Worm (Caenorhabditis elegans) whole organism, L2 larva: ENCODE data around the gene fbxa-25.
A peak's percentile ranks its signal among the peaks of the same experiment; 100 is the strongest.

Experiments
- C34F6.9 ChIP-seq: fragments of 150-350 bp; optimal IDR thresholded peaks from 2 replicates; lab custom pipeline; 2014; ENCODE audit warnings: missing biosample characterization, missing genetic modification characterization
- R02D3.7 ChIP-seq: fragments of 150-350 bp; optimal IDR thresholded peaks from 2 replicates; lab custom pipeline; 2014; ENCODE audit warnings: missing biosample characterization, missing genetic modification characterization
- Y55F3AM.14 ChIP-seq: fragments of 200-800 bp; sonication (Bioruptor generic); optimal IDR thresholded peaks from 2 replicates; lab custom pipeline; 2018; ENCODE audit warnings: mild to moderate bottlenecking, missing genetic modification characterization, missing compliant biosample characterization
- alr-1 ChIP-seq: fragments of 150-350 bp; optimal IDR thresholded peaks from 2 replicates; lab custom pipeline; 2014; ENCODE audit warnings: missing biosample characterization, missing genetic modification characterization
- aly-2 ChIP-seq: fragments of 150-350 bp; optimal IDR thresholded peaks from 2 replicates; lab custom pipeline; 2014; ENCODE audit warnings: missing biosample characterization, missing genetic modification characterization
- ama-1 ChIP-seq: fragments of 150-350 bp; optimal IDR thresholded peaks from 2 replicates; lab custom pipeline; 2018; ENCODE audit warnings: inconsistent platforms
- blmp-1 ChIP-seq: sonication (generic microtip); optimal IDR thresholded peaks from 2 replicates; lab custom pipeline; 2017; ENCODE audit warnings: missing genetic modification characterization, mild to moderate bottlenecking, missing compliant biosample characterization, antibody characterized with exemption, moderate library complexity; ENCODE audit not compliant: insufficient read depth
- ceh-82 ChIP-seq: fragments of 150-350 bp; optimal IDR thresholded peaks from 2 replicates; lab custom pipeline; 2014; ENCODE audit warnings: missing biosample characterization, missing genetic modification characterization
- crh-2 ChIP-seq: sonication (generic microtip); optimal IDR thresholded peaks from 2 replicates; lab custom pipeline; 2017; ENCODE audit warnings: missing biosample characterization, missing genetic modification characterization
- dmd-4 ChIP-seq: sonication (generic microtip); optimal IDR thresholded peaks from 2 replicates; lab custom pipeline; 2017; ENCODE audit warnings: missing biosample characterization, missing genetic modification characterization
- egl-27 ChIP-seq: sonication (generic microtip); optimal IDR thresholded peaks from 3 replicates; lab custom pipeline; 2017; ENCODE audit warnings: missing biosample characterization, missing genetic modification reagents, missing genetic modification characterization
- elt-1 ChIP-seq: fragments of 150-350 bp; optimal IDR thresholded peaks from 2 replicates; lab custom pipeline; 2014; ENCODE audit warnings: missing biosample characterization, missing genetic modification characterization
- elt-3 ChIP-seq: sonication (generic microtip); optimal IDR thresholded peaks from 2 replicates; lab custom pipeline; 2017; ENCODE audit warnings: missing biosample characterization, missing genetic modification characterization
- fos-1 ChIP-seq: fragments of 150-350 bp; optimal IDR thresholded peaks from 2 replicates; lab custom pipeline; 2014; ENCODE audit warnings: missing biosample characterization, missing genetic modification characterization
- gmeb-1 ChIP-seq: fragments of 150-350 bp; optimal IDR thresholded peaks from 2 replicates; lab custom pipeline; 2014; ENCODE audit warnings: missing biosample characterization, missing genetic modification characterization
- lin-11 ChIP-seq: fragments of 150-350 bp; sonication (generic microtip); optimal IDR thresholded peaks from 2 replicates; lab custom pipeline; 2014; ENCODE audit warnings: missing biosample characterization, missing genetic modification characterization, inconsistent platforms, mixed read lengths
- lin-13 ChIP-seq: fragments of 150-350 bp; optimal IDR thresholded peaks from 2 replicates; lab custom pipeline; 2014; ENCODE audit warnings: missing biosample characterization, missing genetic modification reagents, missing genetic modification characterization
- lin-39 ChIP-seq: fragments of 150-350 bp; optimal IDR thresholded peaks from 2 replicates; lab custom pipeline; 2014; ENCODE audit warnings: missing biosample characterization, missing genetic modification reagents, missing genetic modification characterization
- lsy-2 ChIP-seq, 2 experiments: fragments of 150-350 bp in 1 of 2; sonication (generic microtip) in 1 of 2; optimal IDR thresholded peaks; 2 replicates each; lab custom pipeline; 2014 to 2017; ENCODE audit warnings: missing biosample characterization in 2 of 2, missing genetic modification characterization in 2 of 2
- mbf-1 ChIP-seq: sonication (generic microtip); optimal IDR thresholded peaks from 2 replicates; lab custom pipeline; 2017; ENCODE audit warnings: missing biosample characterization, missing genetic modification characterization
- mdl-1 ChIP-seq, 2 experiments: fragments of 150-350 bp in 1 of 2; sonication (generic microtip) in 1 of 2; optimal IDR thresholded peaks; 2 replicates each; lab custom pipeline; 2017; ENCODE audit warnings: missing biosample characterization in 2 of 2, missing genetic modification characterization in 2 of 2
- nhr-10 ChIP-seq: sonication (generic microtip); optimal IDR thresholded peaks from 2 replicates; lab custom pipeline; 2017; ENCODE audit warnings: missing biosample characterization, missing genetic modification characterization
- nhr-129 ChIP-seq: fragments of 150-350 bp; optimal IDR thresholded peaks from 2 replicates; lab custom pipeline; 2014; ENCODE audit warnings: missing biosample characterization, missing genetic modification characterization
- nhr-23 ChIP-seq: fragments of 150-350 bp; optimal IDR thresholded peaks from 2 replicates; lab custom pipeline; 2014; ENCODE audit warnings: missing biosample characterization, missing genetic modification reagents, missing genetic modification characterization
- nhr-25 ChIP-seq: fragments of 150-350 bp; sonication (generic microtip); optimal IDR thresholded peaks from 3 replicates; lab custom pipeline; 2014; ENCODE audit warnings: missing biosample characterization, missing genetic modification characterization
- nhr-6 ChIP-seq: fragments of 150-350 bp; optimal IDR thresholded peaks from 2 replicates; lab custom pipeline; 2014; ENCODE audit warnings: missing biosample characterization, missing genetic modification characterization
- nhr-77 ChIP-seq: fragments of 150-350 bp; optimal IDR thresholded peaks from 2 replicates; lab custom pipeline; 2014; ENCODE audit warnings: missing biosample characterization, missing genetic modification characterization
- peb-1 ChIP-seq: fragments of 150-350 bp; optimal IDR thresholded peaks from 2 replicates; lab custom pipeline; 2014; ENCODE audit warnings: missing biosample characterization, missing genetic modification characterization
- skn-1 ChIP-seq: sonication (generic microtip); optimal IDR thresholded peaks from 2 replicates; lab custom pipeline; 2017; ENCODE audit warnings: missing biosample characterization, missing genetic modification characterization
- sma-3 ChIP-seq: sonication (generic microtip); optimal IDR thresholded peaks from 2 replicates; lab custom pipeline; 2016; ENCODE audit warnings: missing genetic modification reagents, missing genetic modification characterization, missing compliant biosample characterization
- sma-9 ChIP-seq, 2 experiments: fragments of 150-350 bp in 1 of 2; sonication (generic microtip) in 1 of 2; optimal IDR thresholded peaks; 2 replicates each; lab custom pipeline; 2014 to 2016; ENCODE audit warnings: missing genetic modification characterization in 2 of 2, mild to moderate bottlenecking in 1 of 2, missing biosample characterization in 1 of 2, missing compliant biosample characterization in 1 of 2, missing genetic modification reagents in 1 of 2, moderate library complexity in 1 of 2
- snpc-4 ChIP-seq: fragments of 150-350 bp; optimal IDR thresholded peaks from 2 replicates; lab custom pipeline; 2014; ENCODE audit warnings: missing biosample characterization, missing genetic modification characterization
- unc-39 ChIP-seq: fragments of 150-350 bp; optimal IDR thresholded peaks from 2 replicates; lab custom pipeline; 2014; ENCODE audit warnings: missing biosample characterization, missing genetic modification characterization
- unc-55 ChIP-seq: fragments of 150-350 bp; sonication (generic microtip); optimal IDR thresholded peaks from 3 replicates; lab custom pipeline; 2014; ENCODE audit warnings: missing biosample characterization, missing genetic modification reagents, missing genetic modification characterization
- unc-62 ChIP-seq: fragments of 150-350 bp; optimal IDR thresholded peaks from 2 replicates; lab custom pipeline; 2014; ENCODE audit warnings: missing biosample characterization, missing genetic modification reagents, missing genetic modification characterization
- ztf-11 ChIP-seq: sonication (generic microtip); optimal IDR thresholded peaks from 2 replicates; lab custom pipeline; 2017; ENCODE audit warnings: missing biosample characterization, missing genetic modification characterization
- ztf-4 ChIP-seq: fragments of 150-350 bp; optimal IDR thresholded peaks from 2 replicates; lab custom pipeline; 2014; ENCODE audit warnings: missing biosample characterization, missing genetic modification characterization

Gene fbxa-25

DNA sequence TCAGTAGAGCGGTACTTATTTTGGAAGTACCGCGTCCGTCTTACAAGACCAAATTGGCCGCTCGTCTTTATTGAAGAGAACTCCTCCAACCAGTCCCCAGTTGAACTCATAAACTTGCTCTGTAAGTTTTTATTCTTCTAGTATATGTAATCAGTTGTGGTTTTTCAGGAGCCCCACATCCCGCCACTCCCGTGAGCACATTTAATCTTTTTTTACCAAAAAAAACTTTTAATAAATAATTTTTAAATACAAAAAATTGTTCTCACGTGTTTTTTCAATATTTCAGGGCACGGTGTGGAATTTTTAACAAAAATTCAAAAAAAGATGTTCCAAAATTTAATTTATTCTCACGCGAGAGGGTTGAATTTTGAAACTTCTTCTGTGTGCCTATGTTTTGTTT is 24.7 kb downstream of the fbxa-25 start, which contains the start of gene fbxa-14:
fbxa-14 (minus strand) TSS at position 101 of the 400 bp plus-strand sequence.
- TF ChIP-seq unc-62 (no peak), nhr-23 (tag; lab: Kevin White, UChicago) (no peak), lin-11 (tag; lab: Kevin White, UChicago) (no peak), ztf-4 (tag; lab: Kevin White, UChicago) (no peak), aly-2 (tag; lab: Kevin White, UChicago) (no peak), egl-27 (tag; lab: Kevin White, UChicago) (no peak), nhr-6 (tag; lab: Kevin White, UChicago) (no peak), ztf-11 (no peak), peb-1 (tag; lab: Kevin White, UChicago) (no peak), dmd-4 (tag; lab: Kevin White, UChicago) (no peak), lsy-2 (tag; optimal IDR thresholded peaks at IDR 0.05; lab: Kevin White, UChicago) (no peak), crh-2 (no peak), snpc-4 (tag; lab: Kevin White, UChicago) (no peak)

ce11 chrIII:1323555-1323954 is 25.7 kb downstream of the fbxa-25 start:
- no peak for TF ChIP-seq nhr-10 (tag; lab: Kevin White, UChicago)
- TF ChIP-seq nhr-129 (tag; lab: Kevin White, UChicago) = no peak
- no peak for TF ChIP-seq unc-39
- peak; percentile 89 for TF ChIP-seq fos-1 (tag; lab: Kevin White, UChicago)
- TF ChIP-seq mbf-1 (tag; lab: Kevin White, UChicago) = no peak
- no peak for TF ChIP-seq mdl-1 (tag; optimal IDR thresholded peaks at IDR 0.05; lab: Kevin White, UChicago)
- no peak for TF ChIP-seq blmp-1 (tag; lab: Kevin White, UChicago)
- no peak for TF ChIP-seq skn-1 (tag; lab: Kevin White, UChicago)
- no peak for TF ChIP-seq dmd-4 (tag; lab: Kevin White, UChicago)
- TF ChIP-seq nhr-23 (tag; lab: Kevin White, UChicago) = no peak
- TF ChIP-seq ceh-82 (tag; lab: Kevin White, UChicago) = no peak
- TF ChIP-seq crh-2 = peak; percentile 1
- TF ChIP-seq aly-2 (tag; lab: Kevin White, UChicago) = no peak
- TF ChIP-seq snpc-4 (tag; lab: Kevin White, UChicago) = no peak
- TF ChIP-seq elt-1 (tag; lab: Kevin White, UChicago) = no peak
- peak; percentile 42 for TF ChIP-seq sma-9 (GFP tag; optimal IDR thresholded peaks at IDR 0.05; lab: Kevin White, UChicago)
- no peak for TF ChIP-seq sma-9 (tag; optimal IDR thresholded peaks at IDR 0.05; lab: Kevin White, UChicago)
- no peak for TF ChIP-seq egl-27 (tag; lab: Kevin White, UChicago)

DNA sequence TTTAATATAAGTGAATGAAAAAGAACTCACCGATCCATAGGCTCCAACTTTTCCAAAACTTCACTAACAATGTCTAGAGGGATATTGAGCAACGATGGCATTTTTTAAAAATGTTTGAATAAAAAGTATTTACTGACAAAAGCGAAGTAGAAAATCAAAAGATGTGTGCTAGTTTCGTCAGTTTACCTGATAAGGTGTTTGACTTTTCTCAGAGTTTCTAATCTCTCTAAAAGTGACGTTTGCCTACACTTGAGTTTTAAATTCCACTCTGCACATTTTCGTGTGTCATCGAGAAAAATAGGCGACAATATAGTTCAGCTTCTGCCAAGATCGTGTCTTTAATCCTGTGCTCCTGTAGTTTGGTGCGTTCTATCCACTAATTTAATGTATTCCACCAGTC is 27.7 kb downstream of the fbxa-25 start, which contains the start of gene fbxa-15:
fbxa-15 (minus strand) TSS at position 101 of the 400 bp plus-strand sequence.
- TF ChIP-seq fos-1 (tag; lab: Kevin White, UChicago) (peak; percentile 23), lin-39 (tag; lab: Kevin White, UChicago) (no peak)

DNA sequence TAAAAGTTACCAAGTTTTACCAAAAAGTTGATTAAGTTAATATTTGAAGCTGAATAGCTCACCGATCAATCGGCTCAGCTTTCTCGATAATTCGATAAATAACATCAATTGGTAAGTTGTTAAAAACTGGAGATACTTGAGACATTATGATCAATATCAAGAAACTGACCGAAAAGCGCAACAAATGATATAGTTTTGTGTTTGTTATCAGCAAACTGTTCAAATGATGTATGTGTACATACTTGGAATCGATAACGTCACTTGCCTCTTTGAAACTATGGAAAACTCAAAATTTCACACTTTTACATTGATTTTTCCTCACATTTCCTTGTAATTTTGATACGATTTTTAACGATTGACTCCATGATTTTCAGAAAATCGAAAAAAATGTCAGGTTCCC is 34.2 kb downstream of the fbxa-25 start, which contains the start of the genes fbxa-80 and fbxa-19:
fbxa-80 (minus strand) TSS at position 173 of the 400 bp plus-strand sequence.
fbxa-19 (plus strand) TSS at position 364 of the 400 bp plus-strand sequence.
- TF ChIP-seq nhr-23 (tag; lab: Kevin White, UChicago) (no peak), fos-1 (tag; lab: Kevin White, UChicago) (peak; percentile 78), skn-1 (tag; lab: Kevin White, UChicago) (no peak)

DNA sequence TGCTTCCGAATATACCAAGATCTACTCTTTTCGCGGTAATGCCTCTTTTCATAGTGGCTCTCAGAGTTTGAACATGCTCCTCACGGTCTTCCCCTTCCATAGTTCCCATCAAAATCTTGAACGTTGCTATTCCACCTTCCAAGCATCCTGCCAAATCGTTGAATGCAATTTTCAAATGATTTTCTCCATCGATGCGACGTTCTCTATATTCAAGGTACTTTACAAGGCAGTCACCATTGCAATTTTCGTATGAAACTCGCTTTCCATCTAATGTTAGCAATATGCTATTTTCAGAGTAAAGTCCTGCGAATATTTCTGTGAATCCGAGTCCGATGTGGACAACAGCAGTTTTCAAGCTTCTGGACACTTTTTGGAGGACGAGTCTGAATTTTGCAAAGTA is 35.0 kb downstream of the fbxa-25 start:
- TF ChIP-seq gmeb-1 (tag; lab: Kevin White, UChicago) (no peak), R02D3.7 (no peak), elt-3 (tag; lab: Kevin White, UChicago) (no peak), ama-1 (lab: Kevin White, UChicago) (no peak), peb-1 (tag; lab: Kevin White, UChicago) (no peak), alr-1 (tag; lab: Kevin White, UChicago) (no peak), nhr-77 (no peak)

DNA sequence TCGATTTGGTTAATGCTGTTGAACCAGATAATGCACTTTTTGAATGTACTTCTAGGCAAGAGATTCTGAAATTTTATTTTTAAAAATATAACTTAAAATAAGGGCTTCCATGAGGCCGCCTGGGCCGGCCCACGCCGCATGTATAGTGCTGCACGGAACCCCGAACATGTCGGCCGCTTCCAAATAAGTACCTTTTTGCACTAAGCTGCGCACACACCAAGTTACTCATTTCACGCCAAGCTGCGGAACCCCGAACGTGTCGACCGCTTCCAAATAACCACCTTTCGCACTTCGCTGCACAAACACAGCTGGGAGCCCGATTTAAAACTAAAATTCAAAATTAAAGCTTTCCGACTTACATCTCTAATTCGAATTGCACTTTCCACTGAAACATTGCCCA is 37.9 kb downstream of the fbxa-25 start:
- TF ChIP-seq ama-1 (lab: Kevin White, UChicago) (no peak), nhr-25 (tag; lab: Kevin White, UChicago) (no peak), R02D3.7 (no peak), C34F6.9 (no peak), nhr-129 (tag; lab: Kevin White, UChicago) (no peak), unc-55 (GFP tag; lab: Kevin White, UChicago) (no peak), sma-9 (GFP tag; optimal IDR thresholded peaks at IDR 0.05; lab: Kevin White, UChicago) (no peak), sma-9 (tag; optimal IDR thresholded peaks at IDR 0.05; lab: Kevin White, UChicago) (no peak), nhr-77 (no peak), lin-13 (no peak), Y55F3AM.14 (GFP tag; lab: Kevin White, UChicago) (no peak), sma-3 (GFP tag; lab: Kevin White, UChicago) (no peak)
